Worm (Caenorhabditis elegans) whole organism, late embryonic: ENCODE data around the gene ceeh-1.

Source experiments
- ama-1 ChIP-seq: fragments of 150-350 bp; optimal IDR thresholded peaks from 2 replicates; lab custom pipeline; 2014
- ceh-18 ChIP-seq: sonication (generic microtip); optimal IDR thresholded peaks from 2 replicates; lab custom pipeline; 2016; ENCODE audit warnings: missing genetic modification characterization, missing compliant biosample characterization
- ceh-19 ChIP-seq: fragments of 200-800 bp; sonication (Bioruptor generic); optimal IDR thresholded peaks from 2 replicates; lab custom pipeline; 2018; ENCODE audit warnings: mild to moderate bottlenecking, missing genetic modification characterization, missing compliant biosample characterization
- ceh-30 ChIP-seq: fragments of 150-350 bp; optimal IDR thresholded peaks from 2 replicates; lab custom pipeline; 2014; ENCODE audit warnings: missing biosample characterization, missing genetic modification characterization
- dmd-4 ChIP-seq: sonication (generic microtip); optimal IDR thresholded peaks from 2 replicates; lab custom pipeline; 2016; ENCODE audit warnings: borderline replicate concordance, missing genetic modification characterization, missing compliant biosample characterization
- elt-2 ChIP-seq: sonication (generic microtip); optimal IDR thresholded peaks from 2 replicates; lab custom pipeline; 2016; ENCODE audit warnings: missing genetic modification reagents, missing genetic modification characterization, missing compliant biosample characterization
- fkh-10 ChIP-seq: fragments of 150-350 bp; optimal IDR thresholded peaks from 2 replicates; lab custom pipeline; 2014; ENCODE audit warnings: missing biosample characterization, missing genetic modification reagents, missing genetic modification characterization
- hlh-30 ChIP-seq: sonication (generic microtip); optimal IDR thresholded peaks from 2 replicates; lab custom pipeline; 2017; ENCODE audit warnings: antibody characterized with exemption, missing genetic modification characterization, missing compliant biosample characterization; ENCODE audit not compliant: insufficient read depth
- hlh-8 ChIP-seq: sonication (generic microtip); optimal IDR thresholded peaks from 2 replicates; lab custom pipeline; 2016; ENCODE audit warnings: missing genotype, missing genetic modification characterization, missing compliant biosample characterization
- nhr-11 ChIP-seq: fragments of 150-350 bp; optimal IDR thresholded peaks from 2 replicates; lab custom pipeline; 2014; ENCODE audit warnings: missing biosample characterization, missing genetic modification characterization
- npax-4 ChIP-seq: sonication (generic microtip); optimal IDR thresholded peaks from 2 replicates; lab custom pipeline; 2016; ENCODE audit warnings: missing genetic modification characterization, missing compliant biosample characterization
- unc-42 ChIP-seq: sonication (generic microtip); optimal IDR thresholded peaks from 2 replicates; lab custom pipeline; 2016; ENCODE audit warnings: missing genotype, missing genetic modification characterization, missing compliant biosample characterization

DNA sequence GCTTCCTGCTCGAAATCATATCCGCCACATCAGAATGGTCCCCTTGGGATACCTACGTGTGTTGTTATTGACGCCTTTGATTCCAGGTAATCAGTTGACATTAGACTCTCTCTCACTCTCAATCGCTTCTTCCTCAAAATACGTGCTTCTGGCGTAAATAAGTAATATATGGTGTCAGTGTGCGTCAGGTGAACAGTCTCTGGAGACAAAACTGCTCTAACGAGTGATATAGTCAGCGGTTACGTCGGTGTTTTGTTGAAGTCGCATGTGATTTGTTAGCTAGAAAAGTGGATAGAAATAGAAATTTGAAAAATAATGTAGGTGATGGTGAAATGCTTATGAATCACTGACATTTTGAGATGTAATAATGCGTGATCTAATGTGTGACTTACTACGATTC is 30.0 kb downstream of the ceeh-1 start:
- TF ChIP-seq ceh-18 (no peak), npax-4 (tag; lab: Kevin White, UChicago) (no peak), elt-2 (tag; lab: Kevin White, UChicago) (no peak), ceh-30 (no peak), hlh-8 (no peak), fkh-10 (GFP tag; lab: Kevin White, UChicago) (no peak), unc-42 (tag; lab: Kevin White, UChicago) (no peak), ceh-19 (GFP tag; lab: Kevin White, UChicago) (no peak), ama-1 (no peak), dmd-4 (no peak), nhr-11 (no peak), hlh-30 (tag; lab: Kevin White, UChicago) (no peak)
